Worm (Caenorhabditis elegans): ENCODE results near the gene F11A5.15.

DNA sequence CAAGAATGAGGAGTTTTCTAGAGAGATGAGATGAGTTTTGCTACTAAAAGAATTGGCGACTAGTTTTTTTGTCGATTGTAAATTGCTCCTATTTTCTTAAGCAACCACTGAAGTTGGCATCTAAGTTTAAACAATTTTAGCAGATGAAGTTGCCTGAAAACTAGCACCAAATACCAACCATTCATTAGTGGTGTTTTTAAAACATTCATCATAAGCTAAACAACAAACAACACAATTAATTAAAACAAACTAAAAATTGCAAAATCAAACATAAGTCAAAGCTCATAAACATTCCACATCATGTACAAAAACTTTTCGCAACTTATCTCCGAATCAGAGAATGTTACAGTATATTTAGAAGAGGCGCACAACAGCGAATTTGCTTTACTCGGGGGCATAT, 36.3 kb downstream of the F11A5.15 start, which contains the start of gene srz-13:
- TF ChIP-seq nhr-237 (tag; optimal IDR thresholded peaks at IDR 0.05) = no peak
- no peak for TF ChIP-seq ztf-11 (tag; optimal IDR thresholded peaks at IDR 0.05)
- no peak for TF ChIP-seq lsy-2 (tag; optimal IDR thresholded peaks at IDR 0.05)
- TF ChIP-seq M03D4.4 (tag; optimal IDR thresholded peaks at IDR 0.05) = no peak
- no peak for TF ChIP-seq ces-1 (GFP tag; optimal IDR thresholded peaks at IDR 0.05)
- no peak for TF ChIP-seq ceh-39 (tag; optimal IDR thresholded peaks at IDR 0.05)
- TF ChIP-seq unc-120 (tag; optimal IDR thresholded peaks at IDR 0.05; ENCODE audit: poor library complexity, severe bottlenecking) = no peak
- TF ChIP-seq nhr-12 (tag; optimal IDR thresholded peaks at IDR 0.05) = no peak
- TF ChIP-seq lin-13 (tag; optimal IDR thresholded peaks at IDR 0.05) = no peak
- no peak for TF ChIP-seq nhr-2 (tag; optimal IDR thresholded peaks at IDR 0.05)
- TF ChIP-seq unc-39 (tag; optimal IDR thresholded peaks at IDR 0.05) = no peak
- no peak for TF ChIP-seq unc-62 (GFP tag; optimal IDR thresholded peaks at IDR 0.05)
